Worm (Caenorhabditis elegans): ENCODE measurements around the gene srj-27.

srj-27 gene

ce11 chrV:15090457-15090856 is 36.9 kb downstream of the srj-27 start, which contains the start of gene C01G10.17:
Gene C01G10.17 (plus strand): TSS chrV:15090757.
- TF ChIP-seq flt-1 (GFP tag; IDR thresholded peaks at IDR 0.05): no peak
- no peak for TF ChIP-seq T22C8.4 (GFP tag; IDR thresholded peaks at IDR 0.05)
- TF ChIP-seq tab-1 (GFP tag; IDR thresholded peaks at IDR 0.05): no peak
- no peak for TF ChIP-seq klf-2 (GFP tag; conservative IDR thresholded peaks at IDR 0.05)
- TF ChIP-seq ref-1 (GFP tag; conservative IDR thresholded peaks at IDR 0.05): no peak
- TF ChIP-seq ztf-29 (GFP tag; IDR thresholded peaks at IDR 0.05): no peak
- no peak for TF ChIP-seq med-1 (GFP tag; optimal IDR thresholded peaks at IDR 0.05; ENCODE audit: insufficient read depth)
- no peak for TF ChIP-seq ztf-23 (GFP tag; IDR thresholded peaks at IDR 0.05)
- TF ChIP-seq cog-1 (tag; optimal IDR thresholded peaks at IDR 0.05): no peak

- no peak for TF ChIP-seq ref-1 (GFP tag; conservative IDR thresholded peaks at IDR 0.05)
- no peak for TF ChIP-seq med-1 (GFP tag; optimal IDR thresholded peaks at IDR 0.05; ENCODE audit: insufficient read depth)
- no peak for TF ChIP-seq ztf-23 (GFP tag; IDR thresholded peaks at IDR 0.05)
- no peak for TF ChIP-seq cog-1 (tag; optimal IDR thresholded peaks at IDR 0.05)
- TF ChIP-seq ztf-29 (GFP tag; IDR thresholded peaks at IDR 0.05): no peak
- no peak for TF ChIP-seq klf-2 (GFP tag; conservative IDR thresholded peaks at IDR 0.05)
- no peak for TF ChIP-seq tab-1 (GFP tag; IDR thresholded peaks at IDR 0.05)
- no peak for TF ChIP-seq T22C8.4 (GFP tag; IDR thresholded peaks at IDR 0.05)
Measured at ce11 chrV:15089438-15089837, 37.9 kb downstream of the srj-27 start, which contains the start of the genes C01G10.5 and C01G10.4. Gene C01G10.5 (minus strand): TSS chrV:15089538. Gene C01G10.4 (plus strand): TSS chrV:15089740.

DNA sequence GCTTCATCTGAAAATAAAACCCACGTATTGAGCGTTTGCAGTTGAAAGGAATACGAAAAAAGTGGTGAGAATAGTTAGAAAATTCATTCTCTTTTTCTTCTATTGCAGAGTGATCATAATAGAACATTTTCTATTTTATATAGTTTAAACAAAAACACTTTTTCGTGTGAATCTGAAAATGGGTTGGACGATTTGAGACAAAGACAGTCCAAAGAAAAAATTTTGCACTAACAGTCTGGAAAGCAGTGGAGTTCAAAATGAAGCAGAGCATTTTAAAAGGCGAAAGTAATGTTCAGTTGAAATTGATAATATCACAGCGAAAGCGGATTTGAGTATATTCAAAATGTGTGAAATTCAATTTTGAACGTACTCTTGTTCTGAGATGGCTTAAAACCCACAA is 38.7 kb downstream of the srj-27 start, which contains the start of gene C01G10.18:
TSS of gene C01G10.18 (minus strand) at position 101 of the 400 bp plus-strand sequence.
- TF ChIP-seq flt-1 (GFP tag; IDR thresholded peaks at IDR 0.05) (no peak), ztf-23 (GFP tag; IDR thresholded peaks at IDR 0.05) (no peak), ref-1 (GFP tag; conservative IDR thresholded peaks at IDR 0.05) (no peak)

DNA sequence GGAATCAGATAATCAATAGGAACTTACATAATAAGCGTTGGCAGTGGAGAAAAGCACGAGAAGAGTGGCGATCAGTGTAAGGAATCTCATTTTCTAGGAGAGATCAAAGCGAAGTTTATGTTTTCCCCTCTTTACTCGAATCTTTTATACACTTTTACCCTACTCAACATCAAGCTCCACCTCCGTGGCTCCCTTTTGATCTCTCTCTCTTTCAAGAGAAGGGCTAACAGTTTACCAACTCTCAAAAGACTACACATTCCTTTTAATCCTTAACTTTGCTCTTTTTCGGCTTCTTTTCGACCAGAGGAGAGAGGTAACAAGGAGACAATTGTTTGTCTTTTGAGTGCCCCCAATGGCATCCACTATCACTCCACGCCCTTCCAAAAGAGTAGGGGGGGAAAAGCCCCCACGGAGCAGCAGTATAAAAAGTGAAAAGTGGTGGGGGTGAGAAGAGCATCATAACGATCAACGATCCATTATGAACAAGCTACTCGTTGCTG is 40.1 kb downstream of the srj-27 start, which contains the start of the genes C01G10.15 and C01G10.6:
TSS of gene C01G10.15 (minus strand) at position 101 of the 500 bp plus-strand sequence.
TSS of gene C01G10.6 (plus strand) at position 450 of the 500 bp plus-strand sequence.
- no peak for TF ChIP-seq ztf-29 (GFP tag; IDR thresholded peaks at IDR 0.05)
- no peak for TF ChIP-seq flt-1 (GFP tag; IDR thresholded peaks at IDR 0.05)
- TF ChIP-seq klf-2 (GFP tag; conservative IDR thresholded peaks at IDR 0.05): no peak
- TF ChIP-seq ztf-23 (GFP tag; IDR thresholded peaks at IDR 0.05): no peak
- no peak for TF ChIP-seq cog-1 (tag; optimal IDR thresholded peaks at IDR 0.05)
- no peak for TF ChIP-seq tab-1 (GFP tag; IDR thresholded peaks at IDR 0.05)
- TF ChIP-seq T22C8.4 (GFP tag; IDR thresholded peaks at IDR 0.05): no peak

DNA sequence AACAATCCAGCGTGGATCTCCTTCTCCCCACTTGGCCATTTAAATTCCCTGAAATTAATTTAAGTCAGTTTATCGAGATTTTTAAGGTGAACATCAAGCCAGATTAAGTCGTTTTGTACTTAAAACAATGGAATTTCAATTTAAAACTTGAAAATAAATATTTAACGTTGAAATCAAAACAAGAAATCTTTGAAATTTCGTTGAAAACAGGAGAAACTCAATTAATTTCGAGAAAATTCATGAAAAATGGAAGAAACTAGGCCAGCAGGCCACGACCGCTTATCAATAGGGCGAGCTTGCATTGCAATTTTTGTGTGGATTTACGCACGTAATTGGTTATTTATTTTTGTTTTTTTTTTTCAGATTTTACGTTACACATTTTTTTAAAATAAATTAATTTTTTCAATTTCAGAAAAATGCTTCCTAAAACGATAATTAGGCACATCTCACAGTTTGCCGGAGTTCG is 41.9 kb downstream of the srj-27 start, which contains the start of the genes ahsa-1 and C01G10.7:
TSS of gene ahsa-1 (minus strand) at position 51 of the 466 bp plus-strand sequence.
TSS of gene C01G10.7 (plus strand) at position 413 of the 466 bp plus-strand sequence.
- no peak for TF ChIP-seq ztf-29 (GFP tag; IDR thresholded peaks at IDR 0.05)
- peak; percentile 89 for TF ChIP-seq ztf-23 (GFP tag; IDR thresholded peaks at IDR 0.05)
- TF ChIP-seq cog-1 (tag; optimal IDR thresholded peaks at IDR 0.05): peak; percentile 83
- peak; percentile 77 for TF ChIP-seq flt-1 (GFP tag; IDR thresholded peaks at IDR 0.05)
- TF ChIP-seq klf-2 (GFP tag; conservative IDR thresholded peaks at IDR 0.05): no peak

DNA sequence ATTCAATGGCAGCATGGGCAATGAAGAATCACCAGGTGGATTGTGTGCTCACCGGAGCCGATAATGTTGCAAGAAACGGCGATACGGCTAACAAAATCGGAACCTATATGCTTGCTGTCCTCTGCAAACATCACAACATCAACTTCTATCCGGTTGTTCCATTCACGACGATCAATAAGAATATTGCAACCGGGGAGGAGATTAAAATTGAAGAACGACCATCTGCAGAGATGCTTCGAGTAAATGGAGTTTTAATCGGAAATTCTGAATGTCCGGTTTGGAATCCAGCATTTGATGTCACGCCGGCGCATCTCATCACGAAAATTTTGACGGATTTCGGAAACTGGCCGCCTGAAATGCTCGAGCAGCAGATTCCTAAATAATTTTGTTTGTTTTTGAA is 43.7 kb downstream of the srj-27 start:
- TF ChIP-seq med-1 (GFP tag; optimal IDR thresholded peaks at IDR 0.05; ENCODE audit: insufficient read depth) (no peak), cog-1 (tag; optimal IDR thresholded peaks at IDR 0.05) (no peak), ref-1 (GFP tag; conservative IDR thresholded peaks at IDR 0.05) (no peak), klf-2 (GFP tag; conservative IDR thresholded peaks at IDR 0.05) (no peak)

ce11 chrV:15082291-15082690 is 45.0 kb downstream of the srj-27 start, which contains the start of the genes C01G10.10 and C01G10.9:
Gene C01G10.10 (minus strand): TSS chrV:15082441.
Gene C01G10.9 (plus strand): TSS chrV:15082530.
- TF ChIP-seq klf-2 (GFP tag; conservative IDR thresholded peaks at IDR 0.05) (no peak), ref-1 (GFP tag; conservative IDR thresholded peaks at IDR 0.05) (no peak), flt-1 (GFP tag; IDR thresholded peaks at IDR 0.05) (0 out of 2 replicates have a peak, but pooled peaks have one; percentile 10)

- TF ChIP-seq tab-1 (GFP tag; IDR thresholded peaks at IDR 0.05) (no peak), ztf-29 (GFP tag; IDR thresholded peaks at IDR 0.05) (no peak), med-1 (GFP tag; optimal IDR thresholded peaks at IDR 0.05; ENCODE audit: insufficient read depth) (no peak), klf-2 (GFP tag; conservative IDR thresholded peaks at IDR 0.05) (no peak), ztf-23 (GFP tag; IDR thresholded peaks at IDR 0.05) (no peak), T22C8.4 (GFP tag; IDR thresholded peaks at IDR 0.05) (no peak), ref-1 (GFP tag; conservative IDR thresholded peaks at IDR 0.05) (no peak), flt-1 (GFP tag; IDR thresholded peaks at IDR 0.05) (no peak), cog-1 (tag; optimal IDR thresholded peaks at IDR 0.05) (no peak)
Measured at ce11 chrV:15078560-15078959, 48.8 kb downstream of the srj-27 start.

All from whole organism, midembryonic.